Worm (Caenorhabditis elegans) whole organism, mixed stage, embryonic: ENCODE measurements around the gene paa-1.

Experiments
- blmp-1 ChIP-seq: fragments of 150-350 bp; optimal IDR thresholded peaks from 2 replicates; lab custom pipeline; 2014; ENCODE audit warnings: missing biosample characterization, missing genetic modification characterization
- ceh-83 ChIP-seq: fragments of 200-800 bp; sonication (Bioruptor generic); optimal IDR thresholded peaks from 2 replicates; lab custom pipeline; 2018; ENCODE audit warnings: mild to moderate bottlenecking, missing genetic modification characterization, missing compliant biosample characterization
- ces-1 ChIP-seq: fragments of 150-350 bp; optimal IDR thresholded peaks from 2 replicates; lab custom pipeline; 2014; ENCODE audit warnings: missing biosample characterization, missing genetic modification reagents, missing genetic modification characterization
- lin-13 ChIP-seq: fragments of 150-350 bp; optimal IDR thresholded peaks from 2 replicates; lab custom pipeline; 2014; ENCODE audit warnings: missing biosample characterization, missing genetic modification characterization
- lsy-2 ChIP-seq: fragments of 150-350 bp; optimal IDR thresholded peaks from 2 replicates; lab custom pipeline; 2014; ENCODE audit warnings: missing biosample characterization, missing genetic modification characterization
- mep-1 ChIP-seq: fragments of 150-350 bp; optimal IDR thresholded peaks from 2 replicates; lab custom pipeline; 2017; ENCODE audit warnings: missing biosample characterization, missing genetic modification reagents, missing genetic modification characterization, inconsistent platforms
- nhr-2 ChIP-seq: fragments of 150-350 bp; optimal IDR thresholded peaks from 2 replicates; lab custom pipeline; 2014; ENCODE audit warnings: missing biosample characterization, missing genetic modification characterization
- nhr-28 ChIP-seq: fragments of 150-350 bp; optimal IDR thresholded peaks from 2 replicates; lab custom pipeline; 2014; ENCODE audit warnings: missing biosample characterization, missing genetic modification characterization
- pha-4 ChIP-seq: fragments of 150-350 bp; optimal IDR thresholded peaks from 2 replicates; lab custom pipeline; 2018; ENCODE audit warnings: missing biosample characterization, missing genetic modification reagents, missing genetic modification characterization
- sem-2 ChIP-seq: fragments of 200-800 bp; sonication (Bioruptor generic); optimal IDR thresholded peaks from 2 replicates; lab custom pipeline; 2018; ENCODE audit warnings: mild to moderate bottlenecking, missing genetic modification characterization, missing compliant biosample characterization
- snpc-4 ChIP-seq: fragments of 150-350 bp; optimal IDR thresholded peaks from 2 replicates; lab custom pipeline; 2014; ENCODE audit warnings: missing biosample characterization, missing genetic modification characterization
- unc-39 ChIP-seq: fragments of 150-350 bp; optimal IDR thresholded peaks from 2 replicates; lab custom pipeline; 2014; ENCODE audit warnings: missing biosample characterization, missing genetic modification characterization
- unc-62 ChIP-seq: fragments of 150-350 bp; optimal IDR thresholded peaks from 2 replicates; lab custom pipeline; 2014; ENCODE audit warnings: missing biosample characterization, missing genetic modification reagents, missing genetic modification characterization
- ztf-11 ChIP-seq: fragments of 150-350 bp; optimal IDR thresholded peaks from 2 replicates; lab custom pipeline; 2014; ENCODE audit warnings: missing biosample characterization, missing genetic modification characterization

DNA sequence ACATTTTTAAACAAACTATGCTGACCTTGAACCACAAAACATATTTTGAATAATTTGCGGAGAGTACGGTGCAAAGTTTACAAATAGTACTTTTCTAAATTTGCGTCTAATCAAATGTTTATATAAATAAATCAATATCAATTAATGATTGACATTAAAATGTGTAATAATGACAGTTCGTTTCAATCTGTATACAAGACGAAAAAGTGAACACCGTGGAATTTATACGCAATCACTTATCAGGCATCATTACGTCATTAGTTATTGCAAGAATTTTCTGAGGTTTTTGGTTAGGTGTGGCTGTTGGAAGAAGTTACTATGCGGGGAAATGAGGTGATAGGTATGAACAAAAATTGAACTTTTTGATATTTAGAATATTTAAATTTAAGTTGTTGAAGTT lies 23.4 kb upstream of the paa-1 start:
- TF ChIP-seq mep-1 (no peak), nhr-28 (tag; lab: Kevin White, UChicago) (no peak), unc-39 (tag; lab: Kevin White, UChicago) (no peak), ceh-83 (no peak), unc-62 (GFP tag; lab: Kevin White, UChicago) (no peak), ces-1 (GFP tag; lab: Kevin White, UChicago) (no peak), snpc-4 (tag; lab: Kevin White, UChicago) (no peak), lsy-2 (tag; lab: Kevin White, UChicago) (no peak), nhr-2 (tag; lab: Kevin White, UChicago) (no peak), sem-2 (GFP tag; lab: Kevin White, UChicago) (no peak), pha-4 (tag; lab: Kevin White, UChicago) (no peak), blmp-1 (tag; lab: Kevin White, UChicago) (no peak), lin-13 (tag; lab: Kevin White, UChicago) (no peak), ztf-11 (tag; lab: Kevin White, UChicago) (no peak)
